Worm (Caenorhabditis elegans): ENCODE measurements around the gene F46C5.10.

DNA sequence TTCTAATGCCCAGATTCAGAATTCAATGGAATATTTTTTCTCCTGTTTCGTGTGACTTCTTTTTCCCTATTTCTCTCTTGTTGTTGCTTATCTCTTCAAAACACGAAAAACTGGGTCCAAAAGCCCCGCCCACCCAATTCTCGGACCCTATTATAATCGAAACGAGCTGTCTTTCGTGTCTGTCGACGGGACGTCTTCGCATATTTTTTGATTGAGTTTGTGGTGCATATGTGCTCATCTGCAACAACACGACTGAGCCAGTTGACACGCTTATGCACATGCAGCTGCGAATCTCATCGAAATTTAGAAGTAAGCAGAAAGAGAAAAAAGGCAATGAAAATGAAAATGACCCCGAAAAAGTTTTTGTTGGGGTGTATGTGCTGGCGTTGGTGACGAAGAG is 12.1 kb upstream of the F46C5.10 start:
- TF ChIP-seq efl-1 (optimal IDR thresholded peaks at IDR 0.05) (no peak), efl-1 (GFP tag; optimal IDR thresholded peaks at IDR 0.05 in 1 of 2) (no peak), unc-86 (tag; optimal IDR thresholded peaks at IDR 0.05) (no peak), nhr-71 (tag; optimal IDR thresholded peaks at IDR 0.05) (no peak), pqm-1 (tag; optimal IDR thresholded peaks at IDR 0.05) (no peak), snu-23 (GFP tag; optimal IDR thresholded peaks at IDR 0.05) (no peak), C34B4.2 (tag; optimal IDR thresholded peaks at IDR 0.05) (no peak)

Measured in whole organism, L1 larva.